Fruit fly (Drosophila melanogaster): ENCODE data around the gene Anp.

The Anp gene

DNA sequence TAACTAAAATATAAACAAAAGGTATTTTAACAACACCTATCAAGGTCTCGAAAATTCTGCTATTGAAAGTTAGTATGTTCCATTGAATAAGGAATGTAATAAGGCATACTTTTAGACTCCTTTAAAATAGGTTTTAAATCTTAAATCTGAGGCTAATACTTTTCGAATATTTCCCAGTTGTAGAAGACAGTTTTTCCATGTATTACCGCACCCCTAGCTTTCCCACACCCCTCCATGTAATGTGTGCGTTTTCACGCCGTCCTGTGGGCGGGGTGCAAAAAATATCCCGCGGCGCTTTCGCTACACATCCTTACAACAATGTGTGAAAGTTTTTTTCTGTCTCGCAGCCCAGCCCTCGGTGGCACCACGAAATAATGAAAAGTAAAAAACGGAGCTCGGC, 14.8 kb downstream of the Anp start (continued):
- TF ChIP-seq gsb-n (tag; optimal IDR thresholded peaks at IDR 0.05) (peak; percentile 23), CG4360 (GFP tag; IDR thresholded peaks at IDR 0.05) (no peak), row (GFP tag; IDR thresholded peaks at IDR 0.05) (peak; percentile 54), unpg (GFP tag; optimal IDR thresholded peaks at IDR 0.05) (no peak), CG13123 (GFP tag; optimal IDR thresholded peaks at IDR 0.05) (no peak), CG5245 (GFP tag; optimal IDR thresholded peaks at IDR 0.05) (no peak), CG33213 (GFP tag; optimal IDR thresholded peaks at IDR 0.05) (no peak), CG11504 (tag; optimal IDR thresholded peaks at IDR 0.05) (peak; percentile 35), lilli (GFP tag; optimal IDR thresholded peaks at IDR 0.05) (no peak), bsh (GFP tag; optimal IDR thresholded peaks at IDR 0.05) (peak in 1 of 2 experiments; percentile 26), NK7.1 (GFP tag; optimal IDR thresholded peaks at IDR 0.05) (no peak), Doc2 (GFP tag; IDR thresholded peaks at IDR 0.05) (no peak), Hmr (GFP tag; optimal IDR thresholded peaks at IDR 0.05) (peak; percentile 10), D (optimal IDR thresholded peaks at IDR 0.05) (no peak), D (GFP tag; optimal IDR thresholded peaks at IDR 0.05) (peak; percentile 12), CG4404 (GFP tag; IDR thresholded peaks at IDR 0.05) (no peak), CG7839 (tag; optimal IDR thresholded peaks at IDR 0.05) (peak; percentile 10), CG11398 (GFP tag; optimal IDR thresholded peaks at IDR 0.05) (no peak), Meics (GFP tag; optimal IDR thresholded peaks at IDR 0.05) (peak; percentile 8), CG7556 (GFP tag; optimal IDR thresholded peaks at IDR 0.05) (peak; percentile 36), CG10431 (GFP tag; optimal IDR thresholded peaks at IDR 0.05) (peak; percentile 92)

DNA sequence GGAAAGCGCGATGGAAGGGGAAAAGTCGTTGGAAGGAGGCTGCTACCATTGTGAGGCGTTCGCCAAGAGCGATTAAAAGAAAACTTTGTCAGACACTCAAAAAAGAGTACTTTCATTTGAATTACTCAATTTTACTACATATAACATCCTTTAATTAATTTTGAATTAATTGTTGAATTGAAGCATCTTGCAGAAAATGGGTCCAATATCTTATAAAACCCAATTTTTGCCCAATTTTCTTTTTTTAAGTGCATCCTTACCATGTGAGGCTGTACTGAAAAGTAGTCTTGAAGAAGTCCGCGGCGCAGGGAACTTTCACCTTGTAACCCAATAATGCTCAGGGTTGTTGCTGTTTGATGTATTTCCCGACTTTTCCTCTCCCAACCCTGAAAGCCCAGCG, 25.5 kb downstream of the Anp start:
- peak; percentile 17 for TF ChIP-seq CG14710 (tag; optimal IDR thresholded peaks at IDR 0.05)
- TF ChIP-seq CG6791 (GFP tag; IDR thresholded peaks at IDR 0.05; ENCODE audit: partially characterized antibody) = no peak
- TF ChIP-seq D (optimal IDR thresholded peaks at IDR 0.05) = no peak
- TF ChIP-seq D (GFP tag; optimal IDR thresholded peaks at IDR 0.05) = peak; percentile 8
- no peak for TF ChIP-seq NfI (GFP tag; optimal IDR thresholded peaks at IDR 0.05)
- peak; percentile 18 for TF ChIP-seq bcd (GFP tag; optimal IDR thresholded peaks at IDR 0.05)
- peak; percentile 46; the same call in 1 of the 2 replicates for TF ChIP-seq CG17328 (GFP tag; IDR thresholded peaks at IDR 0.05)
- peak; percentile 31 for TF ChIP-seq CG17385 (GFP tag; optimal IDR thresholded peaks at IDR 0.05)
- no peak for TF ChIP-seq CG30403 (GFP tag; optimal IDR thresholded peaks at IDR 0.05)
- no peak for TF ChIP-seq CG1602 (GFP tag; optimal IDR thresholded peaks at IDR 0.05)
- TF ChIP-seq dysf (GFP tag; IDR thresholded peaks at IDR 0.05) = 0 out of 3 replicates have a peak, but pooled peaks have one; percentile 27
- TF ChIP-seq CG1832 (GFP tag; optimal IDR thresholded peaks at IDR 0.05) = no peak
- TF ChIP-seq CG1024 (GFP tag; IDR thresholded peaks at IDR 0.05) = no peak
- TF ChIP-seq CG14441 (GFP tag; IDR thresholded peaks at IDR 0.05) = peak; percentile 42
- no peak for TF ChIP-seq CG6175 (GFP tag; IDR thresholded peaks at IDR 0.05)
- peak; percentile 68; the same call in 1 of the 2 replicates for TF ChIP-seq Xrp1 (GFP tag; IDR thresholded peaks at IDR 0.05)
- no peak for TF ChIP-seq Opbp (GFP tag; IDR thresholded peaks at IDR 0.05; ENCODE audit: partially characterized antibody)
- TF ChIP-seq yki (optimal IDR thresholded peaks at IDR 0.05) = no peak
- TF ChIP-seq CoRest (tag; optimal IDR thresholded peaks at IDR 0.05) = peak; percentile 51
- TF ChIP-seq CG15696 (tag; optimal IDR thresholded peaks at IDR 0.05) = no peak
- peak; percentile 17 for TF ChIP-seq CG12769 (tag; optimal IDR thresholded peaks at IDR 0.05)
- peak; percentile 3 for TF ChIP-seq gcm (GFP tag; optimal IDR thresholded peaks at IDR 0.05)
- peak; percentile 53; the same call in 1 of the 2 replicates for TF ChIP-seq ranshi (GFP tag; IDR thresholded peaks at IDR 0.05)
- peak; percentile 55 for TF ChIP-seq CG17359 (tag; optimal IDR thresholded peaks at IDR 0.05)
- TF ChIP-seq Ssrp (tag; optimal IDR thresholded peaks at IDR 0.05) = peak; percentile 37
- TF ChIP-seq scrt (GFP tag; optimal IDR thresholded peaks at IDR 0.05) = peak; percentile 21
- TF ChIP-seq CG9437 (GFP tag; optimal IDR thresholded peaks at IDR 0.05) = peak; percentile 2
- TF ChIP-seq B-H1 (GFP tag; IDR thresholded peaks at IDR 0.05) = no peak; the same call in 2 of the 3 replicates
- TF ChIP-seq Bgb (GFP tag; IDR thresholded peaks at IDR 0.05; ENCODE audit: partially characterized antibody) = no peak
- peak; percentile 53 for TF ChIP-seq gem (tag; optimal IDR thresholded peaks at IDR 0.05)
- no peak for TF ChIP-seq sr (GFP tag; IDR thresholded peaks at IDR 0.05)
- no peak for TF ChIP-seq CG12299 (tag; optimal IDR thresholded peaks at IDR 0.05)
